Fruit fly (Drosophila melanogaster): ENCODE measurements around the gene unk.

unk gene

DNA sequence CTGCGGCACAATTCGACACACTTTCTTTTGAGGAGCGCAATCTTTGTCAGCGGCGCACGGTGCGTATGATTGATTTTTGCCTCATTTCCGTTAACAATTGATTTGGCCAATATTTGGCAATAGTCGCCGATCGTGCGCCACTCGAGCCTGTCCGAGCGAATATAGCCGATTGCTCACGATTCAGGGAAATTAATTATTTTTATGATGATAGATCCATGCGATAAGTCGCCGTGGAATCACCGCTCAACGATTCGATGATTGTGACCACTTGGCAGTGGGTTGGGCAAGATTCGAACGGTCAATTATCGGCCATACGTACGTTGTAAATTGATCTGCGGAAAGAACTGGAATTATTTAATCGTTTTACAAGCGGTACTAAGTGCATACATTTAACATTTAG, 14.2 kb upstream of the unk start:
- TF ChIP-seq HLH106 (tag; optimal IDR thresholded peaks at IDR 0.05) (no peak), Vsx2 (GFP tag; optimal IDR thresholded peaks at IDR 0.05; ENCODE audit: partially characterized antibody) (peak; percentile 26), usp (GFP tag; optimal IDR thresholded peaks at IDR 0.05) (no peak), CG32264 (GFP tag; optimal IDR thresholded peaks at IDR 0.05) (no peak), N (GFP tag; optimal IDR thresholded peaks at IDR 0.05) (no peak), Dif (GFP tag; optimal IDR thresholded peaks at IDR 0.05; ENCODE audit: partially characterized antibody) (no peak), Jra (GFP tag; optimal IDR thresholded peaks at IDR 0.05) (no peak), dl (GFP tag; optimal IDR thresholded peaks at IDR 0.05; ENCODE audit: insufficient read depth in 1 of 2, partially characterized antibody in 2 of 2) (no peak), OdsH (GFP tag; optimal IDR thresholded peaks at IDR 0.05) (no peak), Mio (GFP tag; optimal IDR thresholded peaks at IDR 0.05) (no peak), brk (GFP tag; optimal IDR thresholded peaks at IDR 0.05) (no peak), fru (GFP tag; optimal IDR thresholded peaks at IDR 0.05) (no peak), dmrt93B (GFP tag; optimal IDR thresholded peaks at IDR 0.05) (no peak), Rel (GFP tag; optimal IDR thresholded peaks at IDR 0.05) (no peak), Rel (tag; optimal IDR thresholded peaks at IDR 0.05) (peak; percentile 81), foxo (GFP tag; optimal IDR thresholded peaks at IDR 0.05) (no peak), h (GFP tag; optimal IDR thresholded peaks at IDR 0.05) (peak; percentile 39)

dm6 chr3R:23170335-23170734, 12.7 kb upstream of the unk start:
- TF ChIP-seq GATAd (GFP tag; optimal IDR thresholded peaks at IDR 0.05) = no peak
- TF ChIP-seq Mio (GFP tag; optimal IDR thresholded peaks at IDR 0.05) = no peak
- TF ChIP-seq N (GFP tag; optimal IDR thresholded peaks at IDR 0.05) = no peak
- no peak for TF ChIP-seq pan (optimal IDR thresholded peaks at IDR 0.05)
- TF ChIP-seq Rel (GFP tag; optimal IDR thresholded peaks at IDR 0.05) = no peak
- no peak for TF ChIP-seq Rel (tag; optimal IDR thresholded peaks at IDR 0.05)

DNA sequence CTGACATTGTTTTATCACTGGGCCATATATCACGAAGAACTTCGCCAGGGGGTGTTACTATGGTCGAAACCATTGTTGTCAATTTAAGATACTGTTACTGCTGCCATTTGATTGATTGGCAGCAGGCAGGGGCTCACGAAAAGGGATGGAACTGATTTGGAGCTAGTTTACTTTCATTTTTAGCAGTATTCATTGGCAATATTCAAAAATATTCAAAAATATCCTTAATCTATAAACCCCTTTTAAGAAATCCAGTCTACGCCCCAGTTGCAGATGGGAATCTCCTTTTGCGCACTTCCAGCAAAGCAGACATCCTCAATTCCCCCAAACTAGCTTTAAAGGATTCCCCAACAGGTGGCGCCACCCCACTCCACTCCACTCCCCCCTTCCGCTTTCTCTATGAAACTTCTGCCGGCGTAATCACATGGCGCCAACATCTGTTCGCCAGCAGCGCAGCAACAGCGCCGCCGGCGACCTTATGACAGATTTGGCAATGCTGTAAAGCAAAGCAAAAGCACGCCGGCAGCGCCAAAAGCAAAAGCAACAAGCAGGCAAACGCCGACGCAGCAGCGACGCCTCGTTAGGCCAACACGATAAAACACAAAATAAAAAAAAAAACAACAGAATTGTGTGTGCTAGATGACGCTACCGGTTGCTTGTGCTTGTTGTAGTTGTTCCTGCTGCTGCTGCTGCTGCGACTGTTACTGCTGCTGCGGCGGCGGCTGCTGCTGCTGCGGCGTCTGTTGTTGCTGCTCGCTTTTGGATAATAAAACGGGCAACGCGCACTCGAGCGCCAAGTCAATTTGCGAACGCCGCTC, 10.1 kb upstream of the unk start, which contains the start of gene Irk1:
Gene Irk1 (plus strand): TSS at position 811 of the 818 bp plus-strand sequence.
- TF ChIP-seq sv (GFP tag; optimal IDR thresholded peaks at IDR 0.05) (no peak), Dfd (GFP tag; optimal IDR thresholded peaks at IDR 0.05) (peak; percentile 31), foxo (GFP tag; optimal IDR thresholded peaks at IDR 0.05) (peak in 1 of 2 experiments; percentile 26), Rel (GFP tag; optimal IDR thresholded peaks at IDR 0.05) (no peak), Rel (tag; optimal IDR thresholded peaks at IDR 0.05) (no peak), OdsH (GFP tag; optimal IDR thresholded peaks at IDR 0.05) (no peak), ey (GFP tag; optimal IDR thresholded peaks at IDR 0.05) (peak; percentile 4), h (GFP tag; optimal IDR thresholded peaks at IDR 0.05) (peak; percentile 31)

- TF ChIP-seq CrebA (GFP tag; optimal IDR thresholded peaks at IDR 0.05; ENCODE audit: borderline replicate concordance) = no peak
- peak; percentile 90 for TF ChIP-seq Vsx2 (GFP tag; optimal IDR thresholded peaks at IDR 0.05; ENCODE audit: partially characterized antibody)
These were observed 7.0 kb upstream of the unk start for dm6 chr3R:23164630-23165029.

- peak; percentile 37 for TF ChIP-seq h (GFP tag; optimal IDR thresholded peaks at IDR 0.05)
- TF ChIP-seq Dfd (GFP tag; optimal IDR thresholded peaks at IDR 0.05) = no peak
These were observed 6.5 kb upstream of the unk start for dm6 chr3R:23164134-23164533.

DNA sequence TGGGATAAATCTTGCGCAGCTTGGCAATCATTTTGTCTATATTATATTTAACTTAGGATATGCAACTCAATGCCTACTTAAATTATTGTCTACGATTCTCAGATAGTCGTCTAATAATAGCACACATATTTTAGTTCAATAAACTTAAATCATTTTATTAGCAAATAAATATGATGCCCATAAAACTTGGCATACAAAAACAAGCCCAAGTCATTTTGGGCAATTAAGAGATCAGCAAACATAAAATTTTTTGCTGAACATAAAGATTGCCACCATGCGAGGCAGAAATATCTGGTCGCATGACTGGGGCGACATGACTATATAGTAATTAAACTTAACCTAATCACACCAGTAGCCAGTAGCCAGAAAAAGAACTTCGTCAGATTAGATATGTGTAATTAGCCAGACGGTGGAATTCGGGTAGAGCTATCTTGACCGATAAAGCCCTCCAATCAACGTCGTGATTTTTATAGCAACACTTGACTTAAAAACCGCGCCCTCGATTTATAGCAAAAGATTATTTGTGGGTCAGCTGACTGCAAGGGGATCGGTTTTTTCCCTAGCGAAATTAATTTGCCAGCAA, 3.7 kb upstream of the unk start, which contains the start of gene CG13829:
Gene CG13829 (minus strand): TSS at position 51 of the 583 bp plus-strand sequence.
- no peak for TF ChIP-seq lola (GFP tag; optimal IDR thresholded peaks at IDR 0.05)
- no peak for TF ChIP-seq Dfd (GFP tag; optimal IDR thresholded peaks at IDR 0.05)
- no peak for TF ChIP-seq psq (GFP tag; optimal IDR thresholded peaks at IDR 0.05)
- TF ChIP-seq CG32264 (GFP tag; optimal IDR thresholded peaks at IDR 0.05) = no peak
- no peak for TF ChIP-seq CG9705 (GFP tag; optimal IDR thresholded peaks at IDR 0.05)
- TF ChIP-seq Vsx2 (GFP tag; optimal IDR thresholded peaks at IDR 0.05; ENCODE audit: partially characterized antibody) = peak; percentile 93
- TF ChIP-seq dl (GFP tag; optimal IDR thresholded peaks at IDR 0.05; ENCODE audit: insufficient read depth in 1 of 2, partially characterized antibody in 2 of 2) = no peak
- TF ChIP-seq Rel (GFP tag; optimal IDR thresholded peaks at IDR 0.05) = no peak
- peak; percentile 91 for TF ChIP-seq Rel (tag; optimal IDR thresholded peaks at IDR 0.05)
- no peak for TF ChIP-seq Myc (optimal IDR thresholded peaks at IDR 0.05)
- no peak for TF ChIP-seq HLH106 (tag; optimal IDR thresholded peaks at IDR 0.05)
- peak; percentile 12 for TF ChIP-seq h (GFP tag; optimal IDR thresholded peaks at IDR 0.05)
- TF ChIP-seq dsf (GFP tag; optimal IDR thresholded peaks at IDR 0.05; ENCODE audit: borderline replicate concordance) = no peak
